Worm (Caenorhabditis elegans) whole organism, L2 larva: ENCODE measurements around the gene ZK1321.1.

Experiments used
- C34F6.9 ChIP-seq: fragments of 150-350 bp; optimal IDR thresholded peaks from 2 replicates; lab custom pipeline; 2014; ENCODE audit warnings: missing biosample characterization, missing genetic modification characterization
- Y55F3AM.14 ChIP-seq: fragments of 200-800 bp; sonication (Bioruptor generic); optimal IDR thresholded peaks from 2 replicates; lab custom pipeline; 2018; ENCODE audit warnings: mild to moderate bottlenecking, missing genetic modification characterization, missing compliant biosample characterization
- ZK546.5 ChIP-seq: sonication (generic microtip); optimal IDR thresholded peaks from 2 replicates; lab custom pipeline; 2017; ENCODE audit warnings: missing biosample characterization, missing genetic modification characterization
- alr-1 ChIP-seq: fragments of 150-350 bp; optimal IDR thresholded peaks from 2 replicates; lab custom pipeline; 2014; ENCODE audit warnings: missing biosample characterization, missing genetic modification characterization
- blmp-1 ChIP-seq: sonication (generic microtip); optimal IDR thresholded peaks from 2 replicates; lab custom pipeline; 2017; ENCODE audit warnings: missing genetic modification characterization, mild to moderate bottlenecking, missing compliant biosample characterization, antibody characterized with exemption, moderate library complexity; ENCODE audit not compliant: insufficient read depth
- crh-2 ChIP-seq: sonication (generic microtip); optimal IDR thresholded peaks from 2 replicates; lab custom pipeline; 2017; ENCODE audit warnings: missing biosample characterization, missing genetic modification characterization
- egl-27 ChIP-seq: sonication (generic microtip); optimal IDR thresholded peaks from 3 replicates; lab custom pipeline; 2017; ENCODE audit warnings: missing biosample characterization, missing genetic modification reagents, missing genetic modification characterization
- lin-39 ChIP-seq: fragments of 150-350 bp; optimal IDR thresholded peaks from 2 replicates; lab custom pipeline; 2014; ENCODE audit warnings: missing biosample characterization, missing genetic modification reagents, missing genetic modification characterization
- lsy-2 ChIP-seq, 2 experiments: fragments of 150-350 bp in 1 of 2; sonication (generic microtip) in 1 of 2; optimal IDR thresholded peaks; 2 replicates each; lab custom pipeline; 2014 to 2017; ENCODE audit warnings: missing biosample characterization in 2 of 2, missing genetic modification characterization in 2 of 2
- mab-5 ChIP-seq: fragments of 150-350 bp; optimal IDR thresholded peaks from 2 replicates; lab custom pipeline; 2014; ENCODE audit warnings: missing biosample characterization, missing genetic modification characterization
- mbf-1 ChIP-seq: sonication (generic microtip); optimal IDR thresholded peaks from 2 replicates; lab custom pipeline; 2017; ENCODE audit warnings: missing biosample characterization, missing genetic modification characterization
- nhr-11 ChIP-seq: fragments of 150-350 bp; optimal IDR thresholded peaks from 2 replicates; lab custom pipeline; 2014; ENCODE audit warnings: missing biosample characterization, missing genetic modification characterization
- nhr-21 ChIP-seq: fragments of 150-350 bp; optimal IDR thresholded peaks from 2 replicates; lab custom pipeline; 2014; ENCODE audit warnings: missing biosample characterization, missing genetic modification characterization
- nhr-25 ChIP-seq: fragments of 150-350 bp; sonication (generic microtip); optimal IDR thresholded peaks from 3 replicates; lab custom pipeline; 2014; ENCODE audit warnings: missing biosample characterization, missing genetic modification characterization
- peb-1 ChIP-seq: fragments of 150-350 bp; optimal IDR thresholded peaks from 2 replicates; lab custom pipeline; 2014; ENCODE audit warnings: missing biosample characterization, missing genetic modification characterization
- skn-1 ChIP-seq: sonication (generic microtip); optimal IDR thresholded peaks from 2 replicates; lab custom pipeline; 2017; ENCODE audit warnings: missing biosample characterization, missing genetic modification characterization
- sma-3 ChIP-seq: sonication (generic microtip); optimal IDR thresholded peaks from 2 replicates; lab custom pipeline; 2016; ENCODE audit warnings: missing genetic modification reagents, missing genetic modification characterization, missing compliant biosample characterization
- unc-62 ChIP-seq: fragments of 150-350 bp; optimal IDR thresholded peaks from 2 replicates; lab custom pipeline; 2014; ENCODE audit warnings: missing biosample characterization, missing genetic modification reagents, missing genetic modification characterization
- zag-1 ChIP-seq: fragments of 150-350 bp; optimal IDR thresholded peaks from 2 replicates; lab custom pipeline; 2014; ENCODE audit warnings: missing biosample characterization, missing genetic modification characterization

Gene ZK1321.1

ce11 chrII:9803320-9803719 lies 49.5 kb downstream of the ZK1321.1 start, which contains the start of gene cyp-13A7:
cyp-13A7 (plus strand) TSS chrII:9803620.
- TF ChIP-seq alr-1 (tag; lab: Kevin White, UChicago) (no peak), sma-3 (no peak), crh-2 (tag; lab: Kevin White, UChicago) (no peak), egl-27 (tag; lab: Kevin White, UChicago) (no peak), lin-39 (tag; lab: Kevin White, UChicago) (no peak), Y55F3AM.14 (GFP tag; lab: Kevin White, UChicago) (no peak), unc-62 (GFP tag; lab: Kevin White, UChicago) (no peak), mbf-1 (tag; lab: Kevin White, UChicago) (no peak), blmp-1 (no peak), skn-1 (tag; lab: Kevin White, UChicago) (no peak), lsy-2 (tag; optimal IDR thresholded peaks at IDR 0.05; lab: Kevin White, UChicago) (no peak), zag-1 (tag; lab: Kevin White, UChicago) (no peak), nhr-21 (tag; lab: Kevin White, UChicago) (no peak), nhr-25 (tag; lab: Kevin White, UChicago) (no peak), C34F6.9 (tag; lab: Kevin White, UChicago) (no peak), peb-1 (tag; lab: Kevin White, UChicago) (no peak), ZK546.5 (tag; lab: Kevin White, UChicago) (no peak), mab-5 (tag; lab: Kevin White, UChicago) (no peak), nhr-11 (tag; lab: Kevin White, UChicago) (no peak)
